ENCODE assay signal across 2 fruit fly cellular contexts in the genomic region with DNA sequence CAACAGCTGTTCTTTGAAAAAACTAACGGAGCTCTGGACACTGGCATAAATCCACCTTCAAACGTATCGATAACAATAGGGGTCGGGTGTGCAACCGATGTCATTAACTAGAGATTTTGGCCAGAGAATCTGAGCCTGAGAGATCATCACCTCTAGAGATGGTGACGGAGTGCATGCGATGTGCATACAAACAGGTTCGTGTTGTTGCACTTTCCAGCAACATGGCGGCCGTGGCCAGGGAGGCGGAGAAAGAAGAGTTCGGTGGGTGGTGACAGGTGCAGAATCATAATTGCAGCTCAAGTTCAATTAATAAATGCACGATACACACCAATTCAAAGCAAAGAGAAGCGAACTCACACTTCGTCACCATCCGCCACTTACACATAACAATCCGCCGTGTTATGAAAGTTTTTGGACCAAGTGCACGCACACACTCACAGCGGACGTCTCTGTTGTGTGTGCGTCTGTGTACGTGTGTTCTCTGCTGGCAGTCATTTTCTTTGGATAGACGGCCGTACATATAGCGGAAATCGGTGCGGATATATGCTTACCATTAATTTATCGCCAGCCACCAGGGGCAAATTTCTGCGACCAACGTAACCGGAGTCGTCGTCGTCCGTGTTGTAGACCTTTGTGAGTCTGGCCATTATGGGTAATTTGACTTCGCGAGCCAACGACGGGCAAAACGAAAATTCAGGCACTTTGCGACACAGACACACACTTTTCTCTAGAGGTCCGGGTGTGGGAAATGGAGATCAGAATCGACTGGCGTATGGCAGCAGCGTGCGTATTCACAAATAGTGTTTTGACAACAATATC.
A peak's percentile ranks its signal among the peaks of the same experiment; 100 is the strongest.
TF ChIP-seq lines count a peak whose summit lies in the region.

No protein-coding gene starts in this region.

TF ChIP-seq in whole organism, embryonic, 481 proteins besides CTCF, POLR2A, EP300 and RAD21 (continued from another document and continues in another):
- no peak for TF ChIP-seq pan (optimal IDR thresholded peaks at IDR 0.05; lab: Kevin White, UChicago)
- peak in 1 of 2 experiments; percentile 19 for TF ChIP-seq pan (GFP tag; optimal IDR thresholded peaks at IDR 0.05 in 1 of 2, IDR thresholded peaks at IDR 0.05 in 1 of 2)
- peak; percentile 53 for TF ChIP-seq CG32532 (GFP tag; IDR thresholded peaks at IDR 0.05; lab: Robert Waterston, UW)
- TF ChIP-seq crp (GFP tag; optimal IDR thresholded peaks at IDR 0.05; lab: Kevin White, UChicago), result peak in 1 of 2 experiments; percentile 20
- TF ChIP-seq row (GFP tag; IDR thresholded peaks at IDR 0.05; lab: Robert Waterston, UW), result peak; percentile 28; the same call in 1 of the 3 replicates
- peak; percentile 84 for TF ChIP-seq CG8478 (optimal IDR thresholded peaks at IDR 0.05; lab: Kevin White, UChicago)
- no peak for TF ChIP-seq CG15011 (GFP tag; optimal IDR thresholded peaks at IDR 0.05; lab: Kevin White, UChicago)
- peak; percentile 26 for TF ChIP-seq Rfx (GFP tag; IDR thresholded peaks at IDR 0.05; lab: Robert Waterston, UW)
- peak; percentile 90 for TF ChIP-seq CG10274 (GFP tag; optimal IDR thresholded peaks at IDR 0.05; lab: Kevin White, UChicago)
- TF ChIP-seq CG15479 (GFP tag; optimal IDR thresholded peaks at IDR 0.05; lab: Kevin White, UChicago), result peak; percentile 56
- TF ChIP-seq mld (GFP tag; IDR thresholded peaks at IDR 0.05; lab: Robert Waterston, UW; ENCODE audit: partially characterized antibody), result peak; percentile 37; the same call in 1 of the 3 replicates
- peak; percentile 4 for TF ChIP-seq ab (GFP tag; optimal IDR thresholded peaks at IDR 0.05; lab: Kevin White, UChicago)
- no peak for TF ChIP-seq TFAM (GFP tag; optimal IDR thresholded peaks at IDR 0.05; lab: Kevin White, UChicago)
- no peak for TF ChIP-seq otp (GFP tag; IDR thresholded peaks at IDR 0.05; lab: Robert Waterston, UW)
- TF ChIP-seq phol (tag; optimal IDR thresholded peaks at IDR 0.05; lab: Kevin White, UChicago), result peak; percentile 87
- peak; percentile 3 for TF ChIP-seq Antp (GFP tag; optimal IDR thresholded peaks at IDR 0.05; lab: Kevin White, UChicago)
- TF ChIP-seq CG9932 (GFP tag; IDR thresholded peaks at IDR 0.05; lab: Robert Waterston, UW), result peak; percentile 42; the same call in 1 of the 2 replicates
- no peak for TF ChIP-seq CG8281 (tag; optimal IDR thresholded peaks at IDR 0.05; lab: Kevin White, UChicago)
- peak; percentile 4 for TF ChIP-seq nom (GFP tag; optimal IDR thresholded peaks at IDR 0.05; lab: Kevin White, UChicago)
- no peak for TF ChIP-seq sc (optimal IDR thresholded peaks at IDR 0.05; lab: Kevin White, UChicago)
- no peak for TF ChIP-seq sc (GFP tag; optimal IDR thresholded peaks at IDR 0.05; lab: Kevin White, UChicago)
- peak; percentile 20; the same call in 1 of the 3 replicates for TF ChIP-seq CG34422 (GFP tag; IDR thresholded peaks at IDR 0.05; lab: Robert Waterston, UW)
- TF ChIP-seq slbo (GFP tag; IDR thresholded peaks at IDR 0.05; lab: Robert Waterston, UW), result peak; percentile 35; the same call in 1 of the 2 replicates
- TF ChIP-seq lmd (GFP tag; IDR thresholded peaks at IDR 0.05; lab: Robert Waterston, UW), result 0 out of 2 replicates have a peak, but pooled peaks have one; percentile 4
- peak; percentile 40; the same call in 1 of the 2 replicates for TF ChIP-seq sna (GFP tag; IDR thresholded peaks at IDR 0.05; lab: Robert Waterston, UW; ENCODE audit: partially characterized antibody)
- peak; percentile 54 for TF ChIP-seq amos (GFP tag; IDR thresholded peaks at IDR 0.05; lab: Robert Waterston, UW; ENCODE audit: partially characterized antibody)
- TF ChIP-seq CG1603 (tag; optimal IDR thresholded peaks at IDR 0.05; lab: Kevin White, UChicago), result peak; percentile 24
- TF ChIP-seq Pdp1 (GFP tag; optimal IDR thresholded peaks at IDR 0.05; lab: Kevin White, UChicago), result peak in 1 of 2 experiments; percentile 97
- TF ChIP-seq CG18011 (GFP tag; optimal IDR thresholded peaks at IDR 0.05; lab: Kevin White, UChicago), result peak; percentile 2
- TF ChIP-seq CG17361 (GFP tag; IDR thresholded peaks at IDR 0.05; lab: Robert Waterston, UW), result 0 out of 3 replicates have a peak, but pooled peaks have one; percentile 16
- TF ChIP-seq CG2116 (GFP tag; optimal IDR thresholded peaks at IDR 0.05; lab: Kevin White, UChicago), result peak; percentile 36
- peak; percentile 31; the same call in 1 of the 2 replicates for TF ChIP-seq vvl (GFP tag; IDR thresholded peaks at IDR 0.05; lab: Robert Waterston, UW)
- no peak for TF ChIP-seq aop (GFP tag; IDR thresholded peaks at IDR 0.05; lab: Robert Waterston, UW)
- peak; percentile 17; the same call in 1 of the 2 replicates for TF ChIP-seq MBD-R2 (GFP tag; IDR thresholded peaks at IDR 0.05; lab: Robert Waterston, UW)
- no peak for TF ChIP-seq CG18476 (GFP tag; optimal IDR thresholded peaks at IDR 0.05; lab: Kevin White, UChicago)
- 0 out of 3 replicates have a peak, but pooled peaks have one; percentile 11 for TF ChIP-seq Aef1 (GFP tag; IDR thresholded peaks at IDR 0.05; lab: Robert Waterston, UW)
- TF ChIP-seq Chrac-16 (GFP tag; optimal IDR thresholded peaks at IDR 0.05; lab: Kevin White, UChicago), result no peak
- TF ChIP-seq sisA (GFP tag; IDR thresholded peaks at IDR 0.05; lab: Robert Waterston, UW), result 0 out of 2 replicates have a peak, but pooled peaks have one; percentile 25
- TF ChIP-seq CG12219 (GFP tag; optimal IDR thresholded peaks at IDR 0.05; lab: Kevin White, UChicago), result no peak
- no peak for TF ChIP-seq maf-S (GFP tag; optimal IDR thresholded peaks at IDR 0.05; lab: Kevin White, UChicago)
- TF ChIP-seq bbx (GFP tag; IDR thresholded peaks at IDR 0.05; lab: Robert Waterston, UW; ENCODE audit: partially characterized antibody), result peak; percentile 40
- TF ChIP-seq HLH3B (GFP tag; IDR thresholded peaks at IDR 0.05; lab: Robert Waterston, UW), result no peak
- no peak for TF ChIP-seq Six4 (GFP tag; optimal IDR thresholded peaks at IDR 0.05; lab: Kevin White, UChicago)
- peak; percentile 19; the same call in 1 of the 4 replicates for TF ChIP-seq Gug (GFP tag; IDR thresholded peaks at IDR 0.05; lab: Robert Waterston, UW)
- TF ChIP-seq eyg (GFP tag; optimal IDR thresholded peaks at IDR 0.05; lab: Kevin White, UChicago), result no peak
- TF ChIP-seq YL-1 (GFP tag; optimal IDR thresholded peaks at IDR 0.05; lab: Kevin White, UChicago), result peak; percentile 76
- TF ChIP-seq dysf (GFP tag; IDR thresholded peaks at IDR 0.05; lab: Robert Waterston, UW), result peak; percentile 43; the same call in 1 of the 3 replicates
- no peak; the same call in 1 of the 2 replicates for TF ChIP-seq Ada2b (GFP tag; IDR thresholded peaks at IDR 0.05; lab: Robert Waterston, UW)
- no peak for TF ChIP-seq CG3281 (GFP tag; optimal IDR thresholded peaks at IDR 0.05; lab: Kevin White, UChicago)
- 0 out of 3 replicates have a peak, but pooled peaks have one; percentile 10 for TF ChIP-seq ken (GFP tag; IDR thresholded peaks at IDR 0.05; lab: Robert Waterston, UW)
- TF ChIP-seq CG30403 (GFP tag; optimal IDR thresholded peaks at IDR 0.05; lab: Kevin White, UChicago), result no peak
- TF ChIP-seq zfh1 (GFP tag; IDR thresholded peaks at IDR 0.05; lab: Robert Waterston, UW), result 0 out of 3 replicates have a peak, but pooled peaks have one; percentile 43
- TF ChIP-seq CG15696 (tag; optimal IDR thresholded peaks at IDR 0.05; lab: Kevin White, UChicago), result no peak
- TF ChIP-seq CG34376 (GFP tag; optimal IDR thresholded peaks at IDR 0.05; lab: Kevin White, UChicago), result peak; percentile 70
- peak; percentile 49 for TF ChIP-seq BEAF-32 (GFP tag; optimal IDR thresholded peaks at IDR 0.05; lab: Kevin White, UChicago)

TF ChIP-seq in whole organism, prepupa, 60 proteins besides CTCF, POLR2A, EP300 and RAD21 (continued from another document):
- peak; percentile 19; the same call in 1 of the 3 replicates for TF ChIP-seq CG8119 (GFP tag; IDR thresholded peaks at IDR 0.05; lab: Robert Waterston, UW)
- no peak for TF ChIP-seq Eip93F (GFP tag; optimal IDR thresholded peaks at IDR 0.05; lab: Kevin White, UChicago)
- TF ChIP-seq eg (GFP tag; IDR thresholded peaks at IDR 0.05; lab: Robert Waterston, UW), result no peak
- TF ChIP-seq CG1621 (tag; optimal IDR thresholded peaks at IDR 0.05; lab: Kevin White, UChicago), result peak; percentile 55
- TF ChIP-seq CG32006 (GFP tag; optimal IDR thresholded peaks at IDR 0.05; lab: Kevin White, UChicago), result no peak
